Worm (Caenorhabditis elegans) whole organism, young adult: ENCODE results near the gene T24A6.1.
A peak's percentile ranks its signal among the peaks of the same experiment; 100 is the strongest.

Source experiments
- B0019.2 ChIP-seq: fragments of 200-800 bp; sonication (Bioruptor generic); conservative IDR thresholded peaks from 2 replicates; pipeline ENCODE4 v1.3.6; 2022; ENCODE audit warnings: missing genetic modification reagents, missing genetic modification characterization, missing compliant biosample characterization
- B0261.1 ChIP-seq: sonication (generic microtip); optimal IDR thresholded peaks from 2 replicates; lab custom pipeline; 2016; ENCODE audit warnings: mild to moderate bottlenecking, missing genetic modification characterization, moderate library complexity, missing compliant biosample characterization
- F33H1.4 ChIP-seq: fragments of 200-800 bp; sonication (Bioruptor generic); IDR thresholded peaks from 2 replicates; pipeline ENCODE4 v1.3.6; 2022; ENCODE audit warnings: missing genetic modification reagents, missing genetic modification characterization, missing compliant biosample characterization
- ama-1 ChIP-seq, 3 experiments: fragments of 150-350 bp in 1 of 3; sonication (generic microtip) in 2 of 3; optimal IDR thresholded peaks; 2 replicates each; lab custom pipeline; 2014 to 2018; ENCODE audit warnings: missing biosample characterization in 2 of 3, missing genetic modification characterization in 2 of 3, missing genetic modification reagents in 2 of 3
- attf-3 ChIP-seq: fragments of 200-800 bp; sonication (Bioruptor generic); conservative IDR thresholded peaks from 2 replicates; pipeline ENCODE4 v1.3.6; 2022; ENCODE audit warnings: missing genetic modification reagents, missing genetic modification characterization, missing compliant biosample characterization
- attf-5 ChIP-seq: fragments of 200-800 bp; sonication (Bioruptor generic); optimal IDR thresholded peaks from 2 replicates; lab custom pipeline; 2018; ENCODE audit warnings: mild to moderate bottlenecking, missing genetic modification characterization, missing compliant biosample characterization
- cebp-1 ChIP-seq, 2 experiments: fragments of 200-800 bp in 1 of 2; sonication (Bioruptor generic) in 1 of 2; sonication (generic microtip) in 1 of 2; IDR thresholded peaks in 1 of 2; optimal IDR thresholded peaks in 1 of 2; 2 replicates each; pipeline versions ENCODE4 v1.3.6 to Lab custom; 2017 to 2022; ENCODE audit warnings: missing compliant biosample characterization in 2 of 2, missing genetic modification characterization in 2 of 2, mild to moderate bottlenecking in 1 of 2, missing genetic modification reagents in 1 of 2, moderate library complexity in 1 of 2
- ceh-27 ChIP-seq: fragments of 200-800 bp; sonication (Bioruptor generic); optimal IDR thresholded peaks from 2 replicates; lab custom pipeline; 2018; ENCODE audit warnings: mild to moderate bottlenecking, missing genetic modification characterization, moderate library complexity, missing compliant biosample characterization
- dox-1 ChIP-seq: fragments of 200-800 bp; sonication (Bioruptor generic); IDR thresholded peaks from 2 replicates; pipeline ENCODE4 v1.3.6; 2022; ENCODE audit warnings: missing genetic modification reagents, missing genetic modification characterization, missing compliant biosample characterization
- egrh-3 ChIP-seq: fragments of 200-800 bp; sonication (Bioruptor generic); IDR thresholded peaks from 2 replicates; pipeline ENCODE4 v1.3.6; 2022; ENCODE audit warnings: missing genetic modification reagents, missing genetic modification characterization, missing compliant biosample characterization
- ekl-4 ChIP-seq: fragments of 200-800 bp; sonication (Bioruptor generic); IDR thresholded peaks from 2 replicates; pipeline ENCODE4 v1.3.6; 2022; ENCODE audit warnings: missing genetic modification reagents, missing genetic modification characterization, missing compliant biosample characterization
- hlh-12 ChIP-seq: sonication (generic microtip); optimal IDR thresholded peaks from 2 replicates; lab custom pipeline; 2016; ENCODE audit warnings: missing genetic modification characterization, missing compliant biosample characterization
- hmg-1.2 ChIP-seq: fragments of 200-800 bp; sonication (Bioruptor generic); IDR thresholded peaks from 2 replicates; pipeline ENCODE4 v1.3.6; 2022; ENCODE audit warnings: missing genetic modification reagents, missing genetic modification characterization, missing compliant biosample characterization
- hrde-1 ChIP-seq: sonication (generic microtip); optimal IDR thresholded peaks from 2 replicates; lab custom pipeline; 2016; ENCODE audit warnings: missing genetic modification characterization, mild to moderate bottlenecking, missing compliant biosample characterization, moderate library complexity, missing genotype, missing genetic modification reagents, borderline replicate concordance
- lin-26 ChIP-seq: fragments of 200-800 bp; sonication (Bioruptor generic); IDR thresholded peaks from 2 replicates; pipeline ENCODE4 v1.3.6; 2022; ENCODE audit warnings: missing genetic modification reagents, missing genetic modification characterization, missing compliant biosample characterization
- lin-40 ChIP-seq: sonication (generic microtip); optimal IDR thresholded peaks from 2 replicates; lab custom pipeline; 2016; ENCODE audit warnings: missing genetic modification characterization, mild to moderate bottlenecking, missing compliant biosample characterization, missing genotype, missing genetic modification reagents
- lin-54 ChIP-seq: fragments of 200-800 bp; sonication (Bioruptor generic); optimal IDR thresholded peaks from 2 replicates; lab custom pipeline; 2018; ENCODE audit warnings: mild to moderate bottlenecking, missing genetic modification characterization, missing compliant biosample characterization
- lsl-1 ChIP-seq: fragments of 200-800 bp; sonication (Bioruptor generic); optimal IDR thresholded peaks from 2 replicates; lab custom pipeline; 2018; ENCODE audit warnings: mild to moderate bottlenecking, missing genetic modification characterization, moderate library complexity, missing compliant biosample characterization
- madf-10 ChIP-seq: sonication (generic microtip); optimal IDR thresholded peaks from 2 replicates; lab custom pipeline; 2016; ENCODE audit warnings: mild to moderate bottlenecking, missing genetic modification characterization, missing compliant biosample characterization
- madf-6 ChIP-seq: fragments of 200-800 bp; sonication (Bioruptor generic); IDR thresholded peaks from 2 replicates; pipeline ENCODE4 v1.3.6; 2022; ENCODE audit warnings: missing genetic modification reagents, missing genetic modification characterization, missing compliant biosample characterization
- mcd-1 ChIP-seq: fragments of 200-800 bp; sonication (Bioruptor generic); IDR thresholded peaks from 2 replicates; pipeline ENCODE4 v1.3.6; 2022; ENCODE audit warnings: missing genetic modification reagents, missing genetic modification characterization, missing compliant biosample characterization
- nfyb-1 ChIP-seq: fragments of 200-800 bp; sonication (Bioruptor generic); IDR thresholded peaks from 2 replicates; pipeline ENCODE4 v1.3.6; 2022; ENCODE audit warnings: missing genetic modification reagents, missing genetic modification characterization, missing compliant biosample characterization
- nhr-90 ChIP-seq: sonication (generic microtip); optimal IDR thresholded peaks from 2 replicates; lab custom pipeline; 2016; ENCODE audit warnings: missing genotype, mild to moderate bottlenecking, missing genetic modification characterization, missing compliant biosample characterization
- pha-4 ChIP-seq: fragments of 150-350 bp; sonication (generic microtip); optimal IDR thresholded peaks from 2 replicates; lab custom pipeline; 2014; ENCODE audit warnings: missing biosample characterization, missing genetic modification reagents, missing genetic modification characterization
- rcor-1 ChIP-seq: fragments of 200-800 bp; sonication (Bioruptor generic); IDR thresholded peaks from 2 replicates; pipeline ENCODE4 v1.3.6; 2022; ENCODE audit warnings: missing genetic modification reagents, missing genetic modification characterization, missing compliant biosample characterization
- sdz-38 ChIP-seq: sonication (generic microtip); optimal IDR thresholded peaks from 2 replicates; lab custom pipeline; 2016; ENCODE audit warnings: missing genotype, missing genetic modification characterization, missing compliant biosample characterization
- snpc-1.3 ChIP-seq: sonication (generic microtip); optimal IDR thresholded peaks from 2 replicates; lab custom pipeline; 2017; ENCODE audit warnings: missing genetic modification characterization, mild to moderate bottlenecking, missing compliant biosample characterization, antibody characterized with exemption, moderate library complexity, missing genotype, missing genetic modification reagents; ENCODE audit not compliant: insufficient read depth
- snpc-3.4 ChIP-seq: sonication (generic microtip); optimal IDR thresholded peaks from 2 replicates; lab custom pipeline; 2017; ENCODE audit warnings: missing genetic modification characterization, mild to moderate bottlenecking, missing compliant biosample characterization, antibody characterized with exemption, moderate library complexity, missing genotype, missing genetic modification reagents
- tbp1 ChIP-seq: fragments of 200-800 bp; sonication (Bioruptor generic); optimal IDR thresholded peaks from 2 replicates; lab custom pipeline; 2018; ENCODE audit warnings: mild to moderate bottlenecking, missing genetic modification characterization, missing compliant biosample characterization
- unc-130 ChIP-seq: sonication (generic microtip); optimal IDR thresholded peaks from 2 replicates; lab custom pipeline; 2016; ENCODE audit warnings: missing genetic modification reagents, missing genetic modification characterization, missing compliant biosample characterization
- unc-62 ChIP-seq: fragments of 150-350 bp; optimal IDR thresholded peaks from 2 replicates; lab custom pipeline; 2014; ENCODE audit warnings: missing biosample characterization, missing genetic modification reagents, missing genetic modification characterization
- zim-3 ChIP-seq: sonication (generic microtip); optimal IDR thresholded peaks from 2 replicates; lab custom pipeline; 2017; ENCODE audit warnings: mild to moderate bottlenecking, missing genetic modification characterization, moderate library complexity, missing compliant biosample characterization

The T24A6.1 gene

DNA sequence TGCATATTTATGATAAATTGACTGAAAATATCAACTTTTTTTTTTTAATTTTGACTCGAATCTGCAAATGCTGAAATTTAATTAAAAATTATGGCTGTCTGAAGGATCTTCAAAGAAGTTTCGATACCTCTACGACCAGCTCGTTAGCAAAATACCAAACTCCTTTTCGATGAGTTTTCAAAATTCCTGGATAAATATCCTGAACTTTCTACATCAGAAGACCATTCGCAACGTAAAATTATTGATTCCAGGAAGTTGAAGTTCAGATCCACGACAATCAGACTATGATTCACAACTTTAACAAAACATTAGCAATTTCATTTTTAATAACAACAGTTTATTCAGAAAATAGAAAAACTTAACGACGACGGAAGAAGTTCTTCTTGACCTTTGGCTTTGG lies 26.2 kb downstream of the T24A6.1 start (continued):
- peak; percentile 29; the same call in 1 of the 2 replicates for TF ChIP-seq mcd-1 (GFP tag; lab: Robert Waterston, UW)
- peak; percentile 96 for TF ChIP-seq hrde-1
- TF ChIP-seq B0261.1 (tag; lab: Kevin White, UChicago), result peak; percentile 19
- TF ChIP-seq unc-62 (GFP tag; lab: Kevin White, UChicago), result no peak
- no peak for TF ChIP-seq lin-40 (tag; lab: Kevin White, UChicago)
- TF ChIP-seq nhr-90 (tag; lab: Kevin White, UChicago), result no peak
- no peak for TF ChIP-seq lin-26 (GFP tag; lab: Robert Waterston, UW)

DNA sequence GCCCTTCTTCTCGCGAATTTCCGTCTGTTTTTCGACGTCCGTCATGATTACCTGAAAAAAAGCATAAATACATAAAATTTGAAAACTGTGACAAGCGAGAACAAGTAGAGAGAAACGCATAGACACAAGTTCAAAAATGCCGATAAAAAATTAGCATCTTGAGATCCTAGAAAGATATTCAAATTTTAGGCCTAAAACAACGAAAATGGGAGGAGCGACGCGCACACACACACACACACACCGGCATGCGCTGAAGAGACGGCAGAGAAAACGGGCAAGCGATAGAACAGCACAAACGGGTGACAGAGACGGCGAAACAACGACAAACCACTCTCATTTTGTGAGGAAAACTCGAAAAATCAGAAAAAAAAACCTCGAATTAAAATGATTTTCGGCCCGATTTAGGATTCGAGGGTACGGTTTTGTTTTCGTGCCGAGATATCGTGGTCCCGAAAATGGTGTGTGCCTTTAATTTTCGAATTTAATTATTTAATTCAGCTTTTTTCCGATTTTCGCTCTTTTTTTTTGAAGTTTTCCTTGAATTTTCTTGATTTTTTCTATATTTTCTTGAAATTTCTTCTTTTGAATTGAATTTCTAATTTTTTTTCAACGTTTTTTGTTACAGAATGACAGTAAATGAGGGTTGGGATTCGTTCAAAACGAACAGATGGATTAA lies 27.3 kb downstream of the T24A6.1 start, which contains the start of the genes rpl-11.1 and T22F3.2:
Gene rpl-11.1 (minus strand): TSS at position 51 of the 676 bp plus-strand sequence.
Gene T22F3.2 (plus strand): TSS at position 626 of the 676 bp plus-strand sequence.
- TF ChIP-seq rcor-1 (GFP tag; lab: Robert Waterston, UW), result no peak
- TF ChIP-seq lsl-1 (GFP tag; lab: Kevin White, UChicago), result peak; percentile 47
- no peak for TF ChIP-seq dox-1 (GFP tag; lab: Robert Waterston, UW)
- peak; percentile 9; the same call in 1 of the 2 replicates for TF ChIP-seq madf-6
- TF ChIP-seq unc-130 (GFP tag; lab: Kevin White, UChicago), result no peak
- 0 out of 2 replicates have a peak, but pooled peaks have one; percentile 17 for TF ChIP-seq nfyb-1
- no peak for TF ChIP-seq ama-1 (optimal IDR thresholded peaks at IDR 0.05; lab: Kevin White, UChicago)
- no peak for TF ChIP-seq ama-1 (GFP tag; optimal IDR thresholded peaks at IDR 0.05; lab: Kevin White, UChicago)
- TF ChIP-seq attf-5, result peak; percentile 41
- no peak for TF ChIP-seq tbp1 (GFP tag; lab: Kevin White, UChicago)
- TF ChIP-seq F33H1.4 (GFP tag; lab: Robert Waterston, UW), result peak; percentile 19; the same call in 1 of the 2 replicates
- no peak for TF ChIP-seq B0019.2 (GFP tag; lab: Robert Waterston, UW)
- TF ChIP-seq sdz-38 (tag; lab: Kevin White, UChicago), result no peak
- no peak for TF ChIP-seq cebp-1 (GFP tag; IDR thresholded peaks at IDR 0.05; lab: Robert Waterston, UW)
- peak; percentile 23 for TF ChIP-seq cebp-1 (tag; optimal IDR thresholded peaks at IDR 0.05; lab: Kevin White, UChicago)
- TF ChIP-seq lin-26 (GFP tag; lab: Robert Waterston, UW), result no peak
- no peak for TF ChIP-seq pha-4 (tag; lab: Kevin White, UChicago)
- TF ChIP-seq hmg-1.2 (GFP tag; lab: Robert Waterston, UW), result peak; percentile 91
- 0 out of 2 replicates have a peak, but pooled peaks have one; percentile 20 for TF ChIP-seq ekl-4

DNA sequence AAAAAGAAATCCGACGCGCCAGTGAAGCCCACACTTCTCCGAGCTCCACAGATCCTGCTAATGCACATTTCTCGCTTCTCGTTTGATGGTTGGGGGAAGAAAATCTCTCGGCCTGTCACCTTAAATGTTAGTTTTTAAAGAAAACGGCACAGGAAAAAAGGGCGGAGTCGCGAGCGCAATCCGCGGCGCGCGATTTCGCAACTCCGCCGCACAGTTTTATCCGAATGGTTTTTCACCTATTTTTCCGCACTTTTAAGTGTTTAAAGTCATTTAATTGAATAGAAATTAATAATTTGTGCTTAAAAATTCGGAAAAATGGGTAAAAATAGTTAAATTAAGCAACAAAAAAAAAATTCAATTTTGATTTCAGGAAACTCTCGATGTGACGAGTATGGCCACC lies 28.8 kb downstream of the T24A6.1 start:
- TF ChIP-seq cebp-1 (GFP tag; IDR thresholded peaks at IDR 0.05; lab: Robert Waterston, UW) (peak; percentile 88), cebp-1 (tag; optimal IDR thresholded peaks at IDR 0.05; lab: Kevin White, UChicago) (peak; percentile 98), ama-1 (optimal IDR thresholded peaks at IDR 0.05; lab: Kevin White, UChicago) (no peak), ama-1 (GFP tag; optimal IDR thresholded peaks at IDR 0.05; lab: Kevin White, UChicago) (no peak), hlh-12 (tag; lab: Kevin White, UChicago) (no peak), snpc-1.3 (peak; percentile 39), ceh-27 (no peak), hmg-1.2 (GFP tag; lab: Robert Waterston, UW) (0 out of 2 replicates have a peak, but pooled peaks have one; percentile 11), attf-3 (GFP tag; lab: Robert Waterston, UW) (0 out of 2 replicates have a peak, but pooled peaks have one; percentile 29), lin-54 (peak; percentile 12), zim-3 (tag; lab: Kevin White, UChicago) (no peak), rcor-1 (GFP tag; lab: Robert Waterston, UW) (0 out of 2 replicates have a peak, but pooled peaks have one; percentile 17), snpc-3.4 (tag; lab: Kevin White, UChicago) (no peak), egrh-3 (GFP tag; lab: Robert Waterston, UW) (peak; percentile 9; the same call in 1 of the 2 replicates), mcd-1 (GFP tag; lab: Robert Waterston, UW) (peak; percentile 53), attf-5 (peak; percentile 17), madf-10 (peak; percentile 10)
